Worm (Caenorhabditis elegans): ENCODE data around the gene C43H6.6.

DNA sequence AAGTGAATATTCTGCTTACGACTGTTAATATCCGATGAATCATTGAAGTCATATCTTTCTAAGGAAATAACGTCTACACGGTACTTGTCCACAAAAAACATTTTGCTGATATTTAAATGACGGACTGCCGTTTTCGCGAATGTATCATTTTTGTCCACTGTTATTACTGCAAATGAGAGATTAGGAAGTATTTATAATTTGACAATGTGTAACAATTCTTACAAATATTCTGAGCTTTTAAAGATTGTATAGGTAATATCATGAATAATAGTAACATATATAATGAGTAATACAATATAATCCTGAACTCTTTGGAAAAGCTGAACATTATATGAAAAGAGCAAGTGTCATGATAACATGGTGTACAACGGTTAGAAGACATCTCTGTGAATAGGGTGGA, 24.7 kb downstream of the C43H6.6 start, which contains the start of gene glr-7:
- TF ChIP-seq madf-6 (GFP tag; IDR thresholded peaks at IDR 0.05) (no peak), aptf-2 (GFP tag; conservative IDR thresholded peaks at IDR 0.05) (no peak), sptf-2 (GFP tag; optimal IDR thresholded peaks at IDR 0.05) (no peak), F52B5.7 (tag; optimal IDR thresholded peaks at IDR 0.05) (no peak), lin-35 (GFP tag; optimal IDR thresholded peaks at IDR 0.05) (no peak), rcor-1 (GFP tag; IDR thresholded peaks at IDR 0.05) (no peak)

Measured in whole organism, young adult.